Fruit fly (Drosophila melanogaster) whole organism, prepupa: ENCODE data around the gene yellow-e2.

Experiments
- Blimp-1 ChIP-seq: fragments of 200-800 bp; sonication (Bioruptor generic); optimal IDR thresholded peaks from 3 replicates; lab custom pipeline; 2017; ENCODE audit warnings: missing biosample characterization, missing genetic modification characterization, mild to moderate bottlenecking, moderate library complexity, missing genetic modification reagents
- CG11902 ChIP-seq: fragments of 200-800 bp; sonication (Bioruptor generic); optimal IDR thresholded peaks from 3 replicates; lab custom pipeline; 2016; ENCODE audit warnings: missing biosample characterization, missing genetic modification characterization
- CG6163 ChIP-seq: fragments of 200-800 bp; sonication (Bioruptor generic); IDR thresholded peaks from 3 replicates; pipeline ENCODE4 v1.3.6; 2022; ENCODE audit warnings: missing biosample characterization, missing genetic modification characterization
- CG9139 ChIP-seq: fragments of 200-800 bp; sonication (Bioruptor generic); optimal IDR thresholded peaks from 3 replicates; lab custom pipeline; 2017; ENCODE audit warnings: missing biosample characterization, mild to moderate bottlenecking, missing genetic modification characterization
- Eip75B ChIP-seq: fragments of 200-800 bp; sonication (Bioruptor generic); optimal IDR thresholded peaks from 3 replicates; lab custom pipeline; 2016; ENCODE audit warnings: missing biosample characterization, missing genetic modification characterization
- Ets21C ChIP-seq: fragments of 200-800 bp; sonication (Bioruptor generic); optimal IDR thresholded peaks from 3 replicates; lab custom pipeline; 2016; ENCODE audit warnings: missing biosample characterization, missing genetic modification characterization
- Gug ChIP-seq: fragments of 200-800 bp; sonication (Bioruptor generic); IDR thresholded peaks from 2 replicates; pipeline ENCODE4 v1.3.6; 2022; ENCODE audit warnings: missing biosample characterization, missing genetic modification characterization
- Hr38 ChIP-seq: sonication (Bioruptor generic); optimal IDR thresholded peaks from 2 replicates; lab custom pipeline; 2016; ENCODE audit warnings: missing biosample characterization, missing genetic modification characterization
- Lpt ChIP-seq: fragments of 200-800 bp; sonication (Bioruptor generic); optimal IDR thresholded peaks from 3 replicates; lab custom pipeline; 2016; ENCODE audit warnings: missing biosample characterization, missing genetic modification characterization
- Met ChIP-seq: fragments of 200-800 bp; sonication (Bioruptor generic); optimal IDR thresholded peaks from 3 replicates; lab custom pipeline; 2016; ENCODE audit warnings: missing biosample characterization, missing genetic modification characterization
- Sox15 ChIP-seq: fragments of 200-800 bp; sonication (Bioruptor generic); optimal IDR thresholded peaks from 3 replicates; lab custom pipeline; 2016; ENCODE audit warnings: missing biosample characterization, missing genetic modification characterization
- dac ChIP-seq: fragments of 200-800 bp; sonication (Bioruptor generic); optimal IDR thresholded peaks from 2 replicates; lab custom pipeline; 2017; ENCODE audit warnings: missing biosample characterization, mild to moderate bottlenecking, missing genetic modification characterization
- esn ChIP-seq: fragments of 200-800 bp; sonication (Bioruptor generic); optimal IDR thresholded peaks from 2 replicates; lab custom pipeline; 2016; ENCODE audit warnings: missing biosample characterization, mild to moderate bottlenecking, missing genetic modification characterization, moderate library complexity

- no peak for TF ChIP-seq Lpt (GFP tag; lab: Kevin White, UChicago)
- no peak for TF ChIP-seq dac (GFP tag; lab: Kevin White, UChicago)
- TF ChIP-seq CG11902 (GFP tag; lab: Kevin White, UChicago) = no peak
- TF ChIP-seq esn (GFP tag; lab: Kevin White, UChicago) = no peak
- peak; percentile 61; the same call in 2 of the 3 replicates for TF ChIP-seq CG6163 (GFP tag; lab: Robert Waterston, UW)
- no peak for TF ChIP-seq Hr38 (GFP tag; lab: Kevin White, UChicago)
- no peak for TF ChIP-seq Sox15 (GFP tag; lab: Kevin White, UChicago)
- no peak for TF ChIP-seq Gug
- no peak for TF ChIP-seq Blimp-1 (GFP tag; lab: Kevin White, UChicago)
- no peak for TF ChIP-seq Eip75B
- no peak for TF ChIP-seq Met (GFP tag; lab: Kevin White, UChicago)
- no peak for TF ChIP-seq Ets21C (GFP tag; lab: Kevin White, UChicago)
- no peak for TF ChIP-seq CG9139 (GFP tag; lab: Kevin White, UChicago)
Measured at dm6 chr3R:13450338-13450737, 43.5 kb upstream of the yellow-e2 start, which contains the start of gene side-IV.
